Worm (Caenorhabditis elegans) whole organism, early embryonic: ENCODE results near the gene C03H5.4.

Experiments used
- B0310.2 ChIP-seq: sonication (generic microtip); optimal IDR thresholded peaks from 2 replicates; lab custom pipeline; 2016; ENCODE audit warnings: mild to moderate bottlenecking, missing genetic modification characterization, missing compliant biosample characterization
- ama-1 ChIP-seq: fragments of 150-350 bp; optimal IDR thresholded peaks from 2 replicates; lab custom pipeline; 2014
- flt-1 ChIP-seq: fragments of 200-800 bp; sonication (Bioruptor generic); IDR thresholded peaks from 2 replicates; pipeline ENCODE4 v1.3.6; 2022; ENCODE audit warnings: missing genetic modification characterization, missing compliant biosample characterization
- hmbx-1 ChIP-seq: sonication (generic microtip); optimal IDR thresholded peaks from 2 replicates; lab custom pipeline; 2016; ENCODE audit warnings: mild to moderate bottlenecking, missing genetic modification characterization, missing compliant biosample characterization
- hmg-4 ChIP-seq: fragments of 200-800 bp; sonication (Bioruptor generic); optimal IDR thresholded peaks from 2 replicates; lab custom pipeline; 2018; ENCODE audit warnings: mild to moderate bottlenecking, missing genetic modification characterization, missing compliant biosample characterization
- hnd-1 ChIP-seq: sonication (generic microtip); optimal IDR thresholded peaks from 2 replicates; lab custom pipeline; 2016; ENCODE audit warnings: missing genetic modification characterization, missing compliant biosample characterization
- scrt-1 ChIP-seq: fragments of 200-800 bp; sonication (Bioruptor generic); IDR thresholded peaks from 2 replicates; pipeline ENCODE4 v1.3.6; 2022; ENCODE audit warnings: missing genetic modification characterization, missing compliant biosample characterization
- sea-1 ChIP-seq: fragments of 200-800 bp; sonication (Bioruptor generic); conservative IDR thresholded peaks from 2 replicates; pipeline ENCODE4 v1.3.6; 2022; ENCODE audit warnings: missing genetic modification characterization, missing compliant biosample characterization
- tbx-37 ChIP-seq: fragments of 200-800 bp; sonication (Bioruptor generic); conservative IDR thresholded peaks from 2 replicates; pipeline ENCODE4 v1.3.6; 2022; ENCODE audit warnings: missing genetic modification reagents, missing genetic modification characterization, missing compliant biosample characterization

- TF ChIP-seq scrt-1 (GFP tag; lab: Robert Waterston, UW) (no peak), sea-1 (GFP tag; lab: Robert Waterston, UW) (no peak), ama-1 (lab: Kevin White, UChicago) (no peak), hmg-4 (GFP tag; lab: Kevin White, UChicago) (no peak), hnd-1 (tag; lab: Kevin White, UChicago) (no peak), B0310.2 (no peak), hmbx-1 (tag; lab: Kevin White, UChicago) (no peak), flt-1 (no peak), tbx-37 (no peak)
Measured at ce11 chrII:349749-350148, 25.3 kb upstream of the C03H5.4 start.
